Fruit fly (Drosophila melanogaster) whole organism, wandering third instar larva: ENCODE results near the gene MtnA.

Experiments
- dsf ChIP-seq: sonication (Bioruptor generic); optimal IDR thresholded peaks from 2 replicates; lab custom pipeline; 2016; ENCODE audit warnings: missing biosample characterization, missing genetic modification characterization, borderline replicate concordance
- lola ChIP-seq: fragments of >200 bp; optimal IDR thresholded peaks from 2 replicates; lab custom pipeline; 2017; ENCODE audit warnings: missing biosample characterization, missing genetic modification characterization

- TF ChIP-seq lola (no peak), dsf (GFP tag; lab: Kevin White, UChicago) (no peak)
Measured at dm6 chr3R:9774147-9774546, 10.0 kb downstream of the MtnA start, which contains the start of gene Whamy.
